Worm (Caenorhabditis elegans): ENCODE measurements around the gene rnf-121.

The rnf-121 gene

DNA sequence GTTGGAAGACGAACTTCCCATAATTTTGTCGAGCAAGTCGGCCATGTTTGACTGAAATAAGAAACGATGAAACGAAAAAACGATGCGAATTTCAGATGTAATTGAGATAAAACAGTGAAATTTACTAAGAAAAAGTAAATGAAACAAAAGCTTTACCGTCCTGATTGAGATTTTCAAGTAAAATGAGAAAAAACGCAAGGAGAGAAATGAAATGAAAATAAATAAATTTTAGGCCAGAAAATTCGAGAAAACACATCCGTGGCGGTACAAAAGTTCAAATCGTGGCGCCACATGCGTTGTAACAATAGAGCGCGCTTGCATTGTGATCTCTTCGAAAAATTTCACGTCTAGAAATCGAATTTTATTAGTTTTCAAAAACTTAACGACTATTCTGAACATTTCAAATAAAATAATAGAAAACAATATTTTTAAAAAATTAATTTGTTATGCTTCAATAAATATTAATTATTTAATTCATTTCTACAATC, 5.4 kb upstream of the rnf-121 start, which contains the start of the genes hrde-1 and C16C10.13:
TSS of gene hrde-1 (minus strand) at position 51 of the 488 bp plus-strand sequence.
TSS of gene C16C10.13 (plus strand) at position 332 of the 488 bp plus-strand sequence.
- TF ChIP-seq med-1 (GFP tag; optimal IDR thresholded peaks at IDR 0.05; ENCODE audit: insufficient read depth) (no peak), flt-1 (GFP tag; IDR thresholded peaks at IDR 0.05) (no peak)

DNA sequence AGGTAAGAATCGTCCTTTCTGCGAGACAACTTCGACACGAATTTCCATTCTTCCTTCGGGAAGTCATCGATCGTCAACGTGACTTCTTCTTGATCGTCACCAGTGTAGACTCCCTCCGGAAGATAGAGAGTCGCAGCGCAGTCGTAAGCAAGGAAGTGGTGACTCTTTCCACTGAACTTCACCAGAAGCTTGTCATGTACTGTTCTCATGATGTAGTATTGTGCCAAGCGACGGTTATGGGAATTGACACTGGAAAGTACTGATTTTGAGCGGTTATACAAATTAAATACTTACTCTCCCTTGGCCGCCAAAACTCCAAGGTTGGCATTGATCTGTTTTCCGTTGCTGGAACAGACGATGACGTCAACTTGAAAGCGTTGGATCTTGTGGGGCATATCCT, 4.7 kb upstream of the rnf-121 start:
- TF ChIP-seq ztf-23 (GFP tag; IDR thresholded peaks at IDR 0.05) (no peak), ref-1 (GFP tag; conservative IDR thresholded peaks at IDR 0.05) (no peak), ztf-29 (GFP tag; IDR thresholded peaks at IDR 0.05) (no peak), cog-1 (tag; optimal IDR thresholded peaks at IDR 0.05) (no peak), tab-1 (GFP tag; IDR thresholded peaks at IDR 0.05) (no peak), klf-2 (GFP tag; conservative IDR thresholded peaks at IDR 0.05) (no peak), med-1 (GFP tag; optimal IDR thresholded peaks at IDR 0.05; ENCODE audit: insufficient read depth) (no peak), flt-1 (GFP tag; IDR thresholded peaks at IDR 0.05) (no peak), T22C8.4 (GFP tag; IDR thresholded peaks at IDR 0.05) (no peak)

DNA sequence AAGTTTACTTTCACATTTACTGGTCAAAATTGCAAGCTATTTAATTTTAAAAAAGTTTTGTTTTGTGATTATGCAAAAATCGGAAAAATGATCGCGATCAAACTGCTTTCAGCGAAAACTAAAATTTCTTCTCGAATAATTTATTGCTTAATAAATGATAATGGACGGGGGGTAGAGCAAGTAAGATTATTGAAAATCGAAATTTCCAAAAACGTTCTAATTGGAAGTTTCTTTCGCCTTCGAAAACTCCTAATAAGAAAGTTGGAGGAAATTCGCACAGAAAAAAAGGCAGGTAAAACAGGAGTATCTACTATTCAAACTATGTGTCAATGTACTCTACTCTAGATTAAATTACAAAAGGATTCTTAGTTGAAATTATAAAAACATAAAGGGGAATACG, 1.5 kb upstream of the rnf-121 start:
- TF ChIP-seq T22C8.4 (GFP tag; IDR thresholded peaks at IDR 0.05), result no peak
- TF ChIP-seq cog-1 (tag; optimal IDR thresholded peaks at IDR 0.05), result no peak
- TF ChIP-seq med-1 (GFP tag; optimal IDR thresholded peaks at IDR 0.05; ENCODE audit: insufficient read depth), result no peak
- no peak for TF ChIP-seq klf-2 (GFP tag; conservative IDR thresholded peaks at IDR 0.05)
- no peak for TF ChIP-seq ztf-23 (GFP tag; IDR thresholded peaks at IDR 0.05)
- TF ChIP-seq ztf-29 (GFP tag; IDR thresholded peaks at IDR 0.05), result no peak
- no peak for TF ChIP-seq tab-1 (GFP tag; IDR thresholded peaks at IDR 0.05)
- TF ChIP-seq flt-1 (GFP tag; IDR thresholded peaks at IDR 0.05), result no peak
- TF ChIP-seq ref-1 (GFP tag; conservative IDR thresholded peaks at IDR 0.05), result no peak

DNA sequence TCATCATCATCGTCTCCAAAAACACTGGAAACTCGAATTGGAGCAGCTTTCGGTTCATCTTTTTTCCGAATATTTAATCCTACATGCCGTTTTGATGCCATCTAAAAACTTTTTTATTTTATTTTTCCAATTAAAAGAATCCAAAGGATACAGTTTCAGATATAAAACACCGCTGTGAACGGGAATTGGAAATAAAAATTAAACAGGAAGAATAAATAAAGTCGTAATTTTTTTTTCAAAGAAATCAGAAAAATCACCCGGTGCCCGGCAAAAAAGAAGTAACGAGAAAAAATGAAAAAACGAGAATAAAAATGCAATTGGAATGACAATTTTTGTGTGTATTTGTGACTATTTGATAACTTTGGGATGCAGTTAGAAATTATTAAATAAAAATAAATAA, 2.1 kb downstream of the rnf-121 start, which contains the start of gene ccdc-55:
TSS of gene ccdc-55 (minus strand) at position 101 of the 400 bp plus-strand sequence.
- TF ChIP-seq ztf-29 (GFP tag; IDR thresholded peaks at IDR 0.05) (no peak), ztf-23 (GFP tag; IDR thresholded peaks at IDR 0.05) (no peak), tab-1 (GFP tag; IDR thresholded peaks at IDR 0.05) (no peak), flt-1 (GFP tag; IDR thresholded peaks at IDR 0.05) (no peak), med-1 (GFP tag; optimal IDR thresholded peaks at IDR 0.05; ENCODE audit: insufficient read depth) (no peak), ref-1 (GFP tag; conservative IDR thresholded peaks at IDR 0.05) (no peak), klf-2 (GFP tag; conservative IDR thresholded peaks at IDR 0.05) (no peak), cog-1 (tag; optimal IDR thresholded peaks at IDR 0.05) (no peak), T22C8.4 (GFP tag; IDR thresholded peaks at IDR 0.05) (no peak)

DNA sequence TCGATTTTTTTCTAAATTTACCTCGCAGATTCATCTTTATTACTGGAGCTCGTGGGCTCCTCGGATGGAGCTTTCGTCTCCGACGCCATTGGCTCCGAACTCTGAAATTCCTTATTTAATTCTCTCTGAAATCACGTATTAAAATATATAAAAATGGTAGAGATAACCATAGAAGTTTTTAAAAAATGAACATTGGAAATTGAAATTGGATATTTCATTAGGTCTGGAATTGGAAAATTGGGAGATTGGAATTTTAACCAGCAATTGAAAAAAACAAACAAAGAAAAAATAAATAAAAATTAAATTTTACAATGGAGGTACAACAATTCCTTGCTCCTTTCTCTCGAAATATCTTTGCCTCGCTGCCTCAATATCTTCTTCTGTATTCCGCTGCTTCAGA, 4.0 kb downstream of the rnf-121 start, which contains the start of gene rnf-5:
TSS of gene rnf-5 (minus strand) at position 101 of the 400 bp plus-strand sequence.
- no peak for TF ChIP-seq klf-2 (GFP tag; conservative IDR thresholded peaks at IDR 0.05)
- TF ChIP-seq med-1 (GFP tag; optimal IDR thresholded peaks at IDR 0.05; ENCODE audit: insufficient read depth), result no peak
- TF ChIP-seq ref-1 (GFP tag; conservative IDR thresholded peaks at IDR 0.05), result no peak
- TF ChIP-seq T22C8.4 (GFP tag; IDR thresholded peaks at IDR 0.05), result no peak

DNA sequence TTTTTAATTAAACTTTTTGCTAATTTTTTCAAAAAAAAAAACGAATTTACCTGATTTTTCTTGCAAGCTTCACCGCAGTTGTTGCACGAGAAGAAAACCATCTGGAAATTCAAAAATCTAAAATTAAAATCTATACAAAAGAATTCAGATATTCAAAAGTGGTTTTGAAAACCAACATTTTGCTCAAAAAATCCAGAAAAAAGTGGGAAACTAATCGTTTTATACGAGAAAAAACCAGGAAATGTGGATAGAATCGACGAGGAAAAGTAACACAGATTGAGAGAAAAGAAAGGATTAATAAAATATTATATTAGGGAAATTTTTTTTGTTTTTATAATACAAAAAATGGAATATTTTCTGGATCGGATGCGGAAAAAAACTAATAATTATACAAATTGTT, 6.7 kb downstream of the rnf-121 start, which contains the start of gene C16C10.8:
TSS of gene C16C10.8 (minus strand) at position 101 of the 400 bp plus-strand sequence.
- TF ChIP-seq flt-1 (GFP tag; IDR thresholded peaks at IDR 0.05), result no peak
- TF ChIP-seq ztf-23 (GFP tag; IDR thresholded peaks at IDR 0.05), result no peak
- TF ChIP-seq cog-1 (tag; optimal IDR thresholded peaks at IDR 0.05), result no peak
- TF ChIP-seq klf-2 (GFP tag; conservative IDR thresholded peaks at IDR 0.05), result no peak
- TF ChIP-seq ref-1 (GFP tag; conservative IDR thresholded peaks at IDR 0.05), result no peak
- TF ChIP-seq T22C8.4 (GFP tag; IDR thresholded peaks at IDR 0.05), result no peak
- TF ChIP-seq tab-1 (GFP tag; IDR thresholded peaks at IDR 0.05), result no peak
- TF ChIP-seq ztf-29 (GFP tag; IDR thresholded peaks at IDR 0.05), result no peak
- no peak for TF ChIP-seq med-1 (GFP tag; optimal IDR thresholded peaks at IDR 0.05; ENCODE audit: insufficient read depth)

DNA sequence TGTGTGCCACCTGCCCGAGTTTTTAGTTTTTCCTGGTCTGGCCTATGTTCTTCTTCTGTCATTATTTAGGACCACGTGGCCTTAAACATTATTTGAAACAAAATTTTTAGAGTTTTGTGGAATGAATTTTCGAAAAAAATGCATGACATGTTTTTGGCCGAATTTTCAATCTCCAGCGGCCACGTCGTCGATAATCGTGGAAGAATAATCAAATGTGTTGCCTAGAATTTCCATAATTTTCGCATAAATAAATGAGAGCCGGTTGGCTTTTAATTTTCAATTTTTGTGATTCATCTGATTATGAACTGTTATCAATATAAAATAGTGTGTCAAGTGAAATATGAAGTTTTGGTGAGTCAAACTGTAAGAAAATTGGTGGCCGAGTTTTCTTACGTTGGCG, 9.8 kb downstream of the rnf-121 start, which contains the start of gene C01G12.16:
TSS of gene C01G12.16 (plus strand) at position 301 of the 400 bp plus-strand sequence.
- TF ChIP-seq ref-1 (GFP tag; conservative IDR thresholded peaks at IDR 0.05) (no peak), T22C8.4 (GFP tag; IDR thresholded peaks at IDR 0.05) (no peak), ztf-23 (GFP tag; IDR thresholded peaks at IDR 0.05) (no peak), cog-1 (tag; optimal IDR thresholded peaks at IDR 0.05) (no peak), ztf-29 (GFP tag; IDR thresholded peaks at IDR 0.05) (no peak), flt-1 (GFP tag; IDR thresholded peaks at IDR 0.05) (no peak), klf-2 (GFP tag; conservative IDR thresholded peaks at IDR 0.05) (no peak), med-1 (GFP tag; optimal IDR thresholded peaks at IDR 0.05; ENCODE audit: insufficient read depth) (no peak)

DNA sequence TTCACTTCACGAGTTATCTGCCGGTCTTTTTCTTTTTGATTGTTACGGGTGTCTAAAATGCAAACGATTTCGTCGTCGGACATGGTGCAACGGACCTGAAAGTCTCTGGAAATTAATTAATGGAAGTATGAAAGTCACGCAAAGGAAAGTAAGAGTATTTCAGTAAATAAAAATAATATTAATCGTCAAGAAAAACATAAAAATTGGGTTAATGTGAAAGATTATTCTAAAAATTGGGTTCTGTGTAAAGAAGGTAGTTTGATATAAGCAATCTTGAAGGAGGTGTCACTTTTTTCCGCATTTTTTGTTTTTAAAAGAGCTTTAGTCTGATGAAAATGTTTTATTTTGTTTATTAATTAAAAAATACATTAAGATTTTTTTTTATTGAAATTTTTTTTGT, 13.5 kb downstream of the rnf-121 start, which contains the start of gene C16C10.9:
TSS of gene C16C10.9 (minus strand) at position 101 of the 400 bp plus-strand sequence.
- TF ChIP-seq cog-1 (tag; optimal IDR thresholded peaks at IDR 0.05) (no peak), med-1 (GFP tag; optimal IDR thresholded peaks at IDR 0.05; ENCODE audit: insufficient read depth) (no peak), tab-1 (GFP tag; IDR thresholded peaks at IDR 0.05) (no peak), flt-1 (GFP tag; IDR thresholded peaks at IDR 0.05) (no peak), T22C8.4 (GFP tag; IDR thresholded peaks at IDR 0.05) (no peak), ztf-23 (GFP tag; IDR thresholded peaks at IDR 0.05) (no peak), klf-2 (GFP tag; conservative IDR thresholded peaks at IDR 0.05) (no peak), ref-1 (GFP tag; conservative IDR thresholded peaks at IDR 0.05) (no peak), ztf-29 (GFP tag; IDR thresholded peaks at IDR 0.05) (no peak)

DNA sequence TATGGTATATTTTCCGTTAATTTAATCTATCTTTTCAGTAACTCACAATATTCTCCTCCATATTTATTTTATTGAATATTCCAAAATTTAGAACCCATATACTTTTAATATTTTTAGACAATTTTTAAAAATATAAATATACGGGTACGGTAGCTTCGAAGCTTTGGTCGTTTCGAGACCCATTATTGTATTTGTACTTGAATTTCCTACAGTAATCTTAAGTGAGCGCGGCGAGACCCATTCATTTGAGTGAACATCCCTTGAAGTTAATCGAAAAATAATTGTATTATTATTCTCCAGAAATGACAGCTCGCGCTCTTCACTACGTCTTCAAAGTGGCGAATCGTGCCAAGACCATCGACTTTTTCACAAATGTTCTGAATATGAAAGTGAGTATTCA, 17.5 kb downstream of the rnf-121 start, which contains the start of gene glod-4:
TSS of gene glod-4 (plus strand) at position 301 of the 400 bp plus-strand sequence.
- TF ChIP-seq T22C8.4 (GFP tag; IDR thresholded peaks at IDR 0.05), result no peak

DNA sequence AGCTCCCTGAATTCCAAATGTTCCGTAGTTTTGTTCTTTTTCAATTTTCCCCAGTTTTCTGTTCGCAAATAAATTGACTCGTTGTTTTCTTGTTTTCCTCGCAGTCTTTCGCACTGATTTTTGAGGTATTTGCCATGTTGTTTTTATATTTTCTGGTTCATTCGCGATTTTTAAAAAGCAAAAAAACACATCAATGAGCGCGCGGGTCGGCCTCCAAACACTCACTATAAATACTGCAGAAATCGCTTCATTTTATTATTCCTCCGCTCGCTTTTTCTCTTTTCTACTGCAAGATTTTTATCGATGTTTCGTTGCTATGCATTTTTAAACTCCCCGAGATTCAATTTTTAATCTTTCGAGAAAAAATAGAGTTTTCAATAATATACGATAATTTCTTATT, 17.9 kb downstream of the rnf-121 start:
- TF ChIP-seq tab-1 (GFP tag; IDR thresholded peaks at IDR 0.05), result no peak
- TF ChIP-seq flt-1 (GFP tag; IDR thresholded peaks at IDR 0.05), result no peak
- no peak for TF ChIP-seq med-1 (GFP tag; optimal IDR thresholded peaks at IDR 0.05; ENCODE audit: insufficient read depth)
- no peak for TF ChIP-seq ztf-29 (GFP tag; IDR thresholded peaks at IDR 0.05)
- TF ChIP-seq T22C8.4 (GFP tag; IDR thresholded peaks at IDR 0.05), result no peak
- no peak for TF ChIP-seq ztf-23 (GFP tag; IDR thresholded peaks at IDR 0.05)
- no peak for TF ChIP-seq cog-1 (tag; optimal IDR thresholded peaks at IDR 0.05)
- TF ChIP-seq ref-1 (GFP tag; conservative IDR thresholded peaks at IDR 0.05), result no peak
- no peak for TF ChIP-seq klf-2 (GFP tag; conservative IDR thresholded peaks at IDR 0.05)

All from whole organism, midembryonic.